Worm (Caenorhabditis elegans) whole organism, early embryonic: ENCODE measurements around the gene catp-8.
A peak's percentile ranks its signal among the peaks of the same experiment; 100 is the strongest.

Source experiments
- B0310.2 ChIP-seq: sonication (generic microtip); optimal IDR thresholded peaks from 2 replicates; lab custom pipeline; 2016; ENCODE audit warnings: mild to moderate bottlenecking, missing genetic modification characterization, missing compliant biosample characterization
- F13C5.2 ChIP-seq: sonication (generic microtip); optimal IDR thresholded peaks from 2 replicates; lab custom pipeline; 2017; ENCODE audit warnings: mild to moderate bottlenecking, missing genetic modification characterization, inconsistent platforms, missing compliant biosample characterization
- aly-1 ChIP-seq: sonication (generic microtip); optimal IDR thresholded peaks from 2 replicates; lab custom pipeline; 2016; ENCODE audit warnings: missing genetic modification characterization, missing compliant biosample characterization
- ama-1 ChIP-seq: fragments of 150-350 bp; optimal IDR thresholded peaks from 2 replicates; lab custom pipeline; 2014
- ceh-13 ChIP-seq: fragments of 200-800 bp; sonication (Bioruptor generic); optimal IDR thresholded peaks from 2 replicates; lab custom pipeline; 2018; ENCODE audit warnings: mild to moderate bottlenecking, missing genetic modification characterization, missing compliant biosample characterization
- ceh-36 ChIP-seq: sonication (generic microtip); optimal IDR thresholded peaks from 2 replicates; lab custom pipeline; 2016; ENCODE audit warnings: missing genetic modification characterization, inconsistent platforms, missing compliant biosample characterization
- ets-7 ChIP-seq: sonication (generic microtip); optimal IDR thresholded peaks from 2 replicates; lab custom pipeline; 2016; ENCODE audit warnings: missing genotype, missing genetic modification characterization, missing compliant biosample characterization
- flt-1 ChIP-seq: fragments of 200-800 bp; sonication (Bioruptor generic); IDR thresholded peaks from 2 replicates; pipeline ENCODE4 v1.3.6; 2022; ENCODE audit warnings: missing genetic modification characterization, missing compliant biosample characterization
- hmbx-1 ChIP-seq: sonication (generic microtip); optimal IDR thresholded peaks from 2 replicates; lab custom pipeline; 2016; ENCODE audit warnings: mild to moderate bottlenecking, missing genetic modification characterization, missing compliant biosample characterization
- hmg-4 ChIP-seq: fragments of 200-800 bp; sonication (Bioruptor generic); optimal IDR thresholded peaks from 2 replicates; lab custom pipeline; 2018; ENCODE audit warnings: mild to moderate bottlenecking, missing genetic modification characterization, missing compliant biosample characterization
- hnd-1 ChIP-seq: sonication (generic microtip); optimal IDR thresholded peaks from 2 replicates; lab custom pipeline; 2016; ENCODE audit warnings: missing genetic modification characterization, missing compliant biosample characterization
- pes-1 ChIP-seq: fragments of 200-800 bp; sonication (Bioruptor generic); IDR thresholded peaks from 2 replicates; pipeline ENCODE4 v1.3.6; 2022; ENCODE audit warnings: missing genetic modification reagents, missing genetic modification characterization, missing compliant biosample characterization
- scrt-1 ChIP-seq: fragments of 200-800 bp; sonication (Bioruptor generic); IDR thresholded peaks from 2 replicates; pipeline ENCODE4 v1.3.6; 2022; ENCODE audit warnings: missing genetic modification characterization, missing compliant biosample characterization
- sea-1 ChIP-seq: fragments of 200-800 bp; sonication (Bioruptor generic); conservative IDR thresholded peaks from 2 replicates; pipeline ENCODE4 v1.3.6; 2022; ENCODE audit warnings: missing genetic modification characterization, missing compliant biosample characterization
- tbx-11 ChIP-seq: fragments of 200-800 bp; sonication (Bioruptor generic); IDR thresholded peaks from 2 replicates; pipeline ENCODE4 v1.3.6; 2022; ENCODE audit warnings: missing genetic modification characterization, missing compliant biosample characterization
- tbx-37 ChIP-seq: fragments of 200-800 bp; sonication (Bioruptor generic); conservative IDR thresholded peaks from 2 replicates; pipeline ENCODE4 v1.3.6; 2022; ENCODE audit warnings: missing genetic modification reagents, missing genetic modification characterization, missing compliant biosample characterization
- tra-4 ChIP-seq: sonication (generic microtip); optimal IDR thresholded peaks from 2 replicates; lab custom pipeline; 2017; ENCODE audit warnings: missing genetic modification characterization, missing compliant biosample characterization

The catp-8 gene

ce11 chrIV:11479095-11479494 is at the start of gene catp-8:
Gene catp-8 (minus strand): TSS chrIV:11479251.
- TF ChIP-seq tbx-37 (GFP tag; lab: Robert Waterston, UW) (no peak), B0310.2 (no peak), ets-7 (tag; lab: Kevin White, UChicago) (no peak), pes-1 (GFP tag; lab: Robert Waterston, UW) (no peak)

DNA sequence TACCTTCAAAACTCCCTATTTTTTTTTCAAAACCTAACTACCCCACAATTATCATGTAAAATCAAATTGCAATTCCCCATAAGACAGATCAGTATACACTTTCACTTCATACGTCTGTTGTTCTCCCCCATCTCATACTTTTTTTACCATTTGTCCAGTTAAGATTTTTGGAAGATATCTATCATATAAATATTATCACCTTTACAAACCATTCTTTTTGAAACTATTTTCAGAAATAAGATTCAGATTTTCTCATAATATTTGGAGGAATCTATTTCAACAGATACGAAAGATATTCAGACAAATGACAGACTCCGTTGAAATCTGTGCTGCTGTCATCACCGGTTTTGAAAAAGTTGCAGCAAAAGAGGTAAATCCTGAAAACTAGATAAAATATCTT is 48.7 kb upstream of the catp-8 start, which contains the start of gene M04B2.2:
Gene M04B2.2, plus strand, starts transcription at position 301 of the 400 bp plus-strand sequence.
- TF ChIP-seq sea-1 (no peak), ceh-36 (tag; lab: Kevin White, UChicago) (no peak), hmg-4 (GFP tag; lab: Kevin White, UChicago) (no peak), B0310.2 (no peak), tbx-37 (GFP tag; lab: Robert Waterston, UW) (no peak), scrt-1 (GFP tag; lab: Robert Waterston, UW) (no peak), tbx-11 (GFP tag; lab: Robert Waterston, UW) (no peak), ama-1 (lab: Kevin White, UChicago) (no peak), F13C5.2 (no peak), tra-4 (tag; lab: Kevin White, UChicago) (no peak), ets-7 (tag; lab: Kevin White, UChicago) (no peak), ceh-13 (GFP tag; lab: Kevin White, UChicago) (no peak), flt-1 (GFP tag; lab: Robert Waterston, UW) (no peak), hmbx-1 (tag; lab: Kevin White, UChicago) (no peak), pes-1 (GFP tag; lab: Robert Waterston, UW) (no peak), aly-1 (no peak), hnd-1 (tag; lab: Kevin White, UChicago) (no peak)

ce11 chrIV:11526189-11526588 is 47.1 kb upstream of the catp-8 start:
- TF ChIP-seq tbx-11 (GFP tag; lab: Robert Waterston, UW) (no peak), ceh-36 (tag; lab: Kevin White, UChicago) (no peak), ceh-13 (GFP tag; lab: Kevin White, UChicago) (no peak), hmg-4 (GFP tag; lab: Kevin White, UChicago) (no peak), hmbx-1 (tag; lab: Kevin White, UChicago) (no peak), ama-1 (lab: Kevin White, UChicago) (no peak), tra-4 (tag; lab: Kevin White, UChicago) (no peak), F13C5.2 (no peak), B0310.2 (no peak), tbx-37 (GFP tag; lab: Robert Waterston, UW) (no peak), scrt-1 (GFP tag; lab: Robert Waterston, UW) (no peak)

DNA sequence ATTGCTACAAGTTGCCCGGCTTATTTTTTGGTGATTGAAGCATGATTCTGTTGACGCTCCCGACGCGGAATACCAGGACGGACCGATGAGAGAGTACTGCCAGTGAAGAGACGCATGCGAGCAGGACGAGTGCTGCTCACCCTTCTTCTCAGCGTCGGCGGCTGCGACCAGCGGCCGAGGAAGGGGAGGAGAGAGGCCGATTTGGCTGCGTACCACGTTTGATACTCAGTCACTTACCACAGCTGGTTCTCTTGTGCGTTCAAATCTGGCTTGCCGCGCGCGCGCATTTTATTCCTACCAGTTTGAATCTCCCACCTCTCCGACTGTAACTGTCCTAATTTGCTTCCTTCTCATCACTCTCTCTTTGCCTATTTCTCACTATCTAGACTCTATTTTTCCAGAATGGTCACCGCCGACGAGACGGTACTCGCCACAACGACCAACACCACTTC is 45.2 kb upstream of the catp-8 start, which contains the start of gene mep-1:
Gene mep-1, plus strand, starts transcription at position 402 of the 452 bp plus-strand sequence.
- TF ChIP-seq sea-1: no peak; the same call in 1 of the 2 replicates
- TF ChIP-seq pes-1 (GFP tag; lab: Robert Waterston, UW): peak; percentile 58

DNA sequence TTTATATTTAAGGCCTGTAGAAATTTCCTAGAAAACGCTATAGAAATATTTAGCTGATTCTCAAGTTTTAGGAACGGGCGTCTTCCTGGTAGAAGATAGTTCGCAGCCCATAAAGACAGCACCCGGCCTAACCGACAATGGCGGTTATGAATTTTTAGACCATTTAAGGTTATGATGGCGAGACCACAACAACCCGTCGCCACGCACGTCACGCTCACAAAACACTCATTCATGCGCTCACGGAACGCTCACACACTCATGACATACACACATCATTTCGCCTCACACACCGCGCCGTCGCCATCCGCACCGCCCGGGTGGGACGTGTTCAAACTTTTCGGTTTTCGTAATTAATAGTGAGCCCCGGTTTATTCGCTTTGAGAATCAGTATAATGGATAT is 44.6 kb upstream of the catp-8 start:
- TF ChIP-seq F13C5.2: no peak
- no peak for TF ChIP-seq ceh-13 (GFP tag; lab: Kevin White, UChicago)
- no peak for TF ChIP-seq scrt-1 (GFP tag; lab: Robert Waterston, UW)
- TF ChIP-seq ets-7 (tag; lab: Kevin White, UChicago): no peak
- TF ChIP-seq B0310.2: no peak
- no peak for TF ChIP-seq tra-4 (tag; lab: Kevin White, UChicago)
- TF ChIP-seq hmbx-1 (tag; lab: Kevin White, UChicago): no peak
- TF ChIP-seq aly-1: no peak
- no peak for TF ChIP-seq hnd-1 (tag; lab: Kevin White, UChicago)
- no peak for TF ChIP-seq ceh-36 (tag; lab: Kevin White, UChicago)
- no peak for TF ChIP-seq flt-1 (GFP tag; lab: Robert Waterston, UW)
- TF ChIP-seq tbx-11 (GFP tag; lab: Robert Waterston, UW): no peak
- no peak for TF ChIP-seq tbx-37 (GFP tag; lab: Robert Waterston, UW)
- TF ChIP-seq sea-1: no peak
- TF ChIP-seq pes-1 (GFP tag; lab: Robert Waterston, UW): no peak; the same call in 1 of the 2 replicates
- no peak for TF ChIP-seq ama-1 (lab: Kevin White, UChicago)
- TF ChIP-seq hmg-4 (GFP tag; lab: Kevin White, UChicago): no peak

ce11 chrIV:11522225-11522952 is 43.3 kb upstream of the catp-8 start:
- TF ChIP-seq hmg-4 (GFP tag; lab: Kevin White, UChicago) (no peak), sea-1 (no peak), ama-1 (lab: Kevin White, UChicago) (peak; percentile 12), aly-1 (no peak), ceh-13 (GFP tag; lab: Kevin White, UChicago) (no peak), B0310.2 (no peak), ceh-36 (tag; lab: Kevin White, UChicago) (no peak)

- TF ChIP-seq tbx-11 (GFP tag; lab: Robert Waterston, UW) (no peak), hnd-1 (tag; lab: Kevin White, UChicago) (no peak), tra-4 (tag; lab: Kevin White, UChicago) (no peak), B0310.2 (no peak), sea-1 (no peak)
Measured at ce11 chrIV:11520960-11521359, 41.9 kb upstream of the catp-8 start, which contains the start of the genes M04B2.4 and gfl-1. Gene M04B2.4 (minus strand): TSS chrIV:11521031. Gene gfl-1 (plus strand): TSS chrIV:11521290.

ce11 chrIV:11510664-11511063 is 31.6 kb upstream of the catp-8 start, which contains the start of gene M04B2.6:
Gene M04B2.6 (minus strand): TSS chrIV:11510764.
- TF ChIP-seq hnd-1 (tag; lab: Kevin White, UChicago): no peak
- TF ChIP-seq ceh-13 (GFP tag; lab: Kevin White, UChicago): no peak
- TF ChIP-seq ama-1 (lab: Kevin White, UChicago): no peak
- TF ChIP-seq sea-1: no peak
- no peak for TF ChIP-seq B0310.2
- no peak for TF ChIP-seq flt-1 (GFP tag; lab: Robert Waterston, UW)
- TF ChIP-seq tbx-11 (GFP tag; lab: Robert Waterston, UW): no peak
- TF ChIP-seq tbx-37 (GFP tag; lab: Robert Waterston, UW): no peak
- no peak for TF ChIP-seq ceh-36 (tag; lab: Kevin White, UChicago)
- no peak for TF ChIP-seq aly-1
- no peak for TF ChIP-seq F13C5.2
- TF ChIP-seq ets-7 (tag; lab: Kevin White, UChicago): no peak
- TF ChIP-seq tra-4 (tag; lab: Kevin White, UChicago): no peak
- no peak for TF ChIP-seq hmbx-1 (tag; lab: Kevin White, UChicago)
- TF ChIP-seq pes-1 (GFP tag; lab: Robert Waterston, UW): no peak
- no peak for TF ChIP-seq hmg-4 (GFP tag; lab: Kevin White, UChicago)
